Fruit fly (Drosophila melanogaster) whole organism, embryonic: ENCODE results near the gene Rab9Db.

Source experiments
- CG10543 ChIP-seq: fragments of 200-800 bp; sonication (Bioruptor generic); optimal IDR thresholded peaks from 3 replicates; lab custom pipeline; 2017; ENCODE audit warnings: missing biosample characterization, mild to moderate bottlenecking, missing genetic modification characterization, moderate library complexity
- CG10565 ChIP-seq: fragments of 200-800 bp; sonication (Bioruptor generic); optimal IDR thresholded peaks from 3 replicates; lab custom pipeline; 2016; ENCODE audit warnings: missing biosample characterization, mild to moderate bottlenecking, missing genetic modification characterization
- CG10654 ChIP-seq: fragments of 200-800 bp; sonication (Bioruptor generic); optimal IDR thresholded peaks from 2 replicates; lab custom pipeline; 2016; ENCODE audit warnings: missing biosample characterization, missing genetic modification characterization
- CG11093 ChIP-seq: fragments of 200-800 bp; sonication (Bioruptor generic); IDR thresholded peaks from 3 replicates; pipeline ENCODE4 v1.3.6; 2022; ENCODE audit warnings: missing biosample characterization, missing genetic modification characterization
- CG11247 ChIP-seq: fragments of 200-800 bp; sonication (Bioruptor generic); IDR thresholded peaks from 2 replicates; pipeline ENCODE4 v1.3.6; 2022; ENCODE audit warnings: missing biosample characterization, missing genetic modification characterization
- CG12104 ChIP-seq: fragments of 200-800 bp; sonication (Bioruptor generic); optimal IDR thresholded peaks from 3 replicates; lab custom pipeline; 2016; ENCODE audit warnings: missing biosample characterization, missing genetic modification characterization
- CG12236 ChIP-seq: fragments of 200-800 bp; sonication (Bioruptor generic); optimal IDR thresholded peaks from 2 replicates; lab custom pipeline; 2016; ENCODE audit warnings: missing biosample characterization, missing genetic modification characterization
- CG13624 ChIP-seq: fragments of 200-800 bp; sonication (Bioruptor generic); optimal IDR thresholded peaks from 2 replicates; lab custom pipeline; 2016; ENCODE audit warnings: missing biosample characterization, missing genetic modification characterization
- CG14710 ChIP-seq: fragments of 200-800 bp; sonication (Bioruptor generic); optimal IDR thresholded peaks from 3 replicates; lab custom pipeline; 2019; ENCODE audit warnings: missing biosample characterization, mild to moderate bottlenecking, missing genetic modification characterization, moderate library complexity
- CG15011 ChIP-seq: fragments of 200-800 bp; sonication (Bioruptor generic); optimal IDR thresholded peaks from 3 replicates; lab custom pipeline; 2018; ENCODE audit warnings: missing biosample characterization, mild to moderate bottlenecking, missing genetic modification characterization
- CG1529 ChIP-seq: fragments of 200-800 bp; sonication (Bioruptor generic); optimal IDR thresholded peaks from 3 replicates; lab custom pipeline; 2018; ENCODE audit warnings: missing biosample characterization, missing genetic modification characterization
- CG17359 ChIP-seq: fragments of 200-800 bp; sonication (Bioruptor generic); optimal IDR thresholded peaks from 3 replicates; lab custom pipeline; 2018; ENCODE audit warnings: missing biosample characterization, mild to moderate bottlenecking, missing genetic modification characterization, moderate library complexity
- CG17829 ChIP-seq: fragments of 200-800 bp; optimal IDR thresholded peaks from 2 replicates; lab custom pipeline; 2019; ENCODE audit warnings: missing biosample characterization, mild to moderate bottlenecking, missing genetic modification characterization, moderate library complexity
- CG1792 ChIP-seq: fragments of 200-800 bp; sonication (Bioruptor generic); optimal IDR thresholded peaks from 2 replicates; lab custom pipeline; 2016; ENCODE audit warnings: missing biosample characterization, missing genetic modification characterization
- CG31365 ChIP-seq: fragments of 200-800 bp; sonication (Bioruptor generic); optimal IDR thresholded peaks from 2 replicates; lab custom pipeline; 2018; ENCODE audit warnings: missing biosample characterization, mild to moderate bottlenecking, missing genetic modification characterization
- CG34376 ChIP-seq: fragments of 200-800 bp; sonication (Bioruptor generic); optimal IDR thresholded peaks from 2 replicates; lab custom pipeline; 2018; ENCODE audit warnings: missing biosample characterization, mild to moderate bottlenecking, missing genetic modification characterization
- CG42726 ChIP-seq: fragments of 200-800 bp; sonication (Bioruptor generic); IDR thresholded peaks from 2 replicates; pipeline ENCODE4 v1.3.6; 2022; ENCODE audit warnings: missing biosample characterization, missing genetic modification characterization; ENCODE audit not compliant: partially characterized antibody
- CG4328 ChIP-seq: fragments of 200-800 bp; sonication (Bioruptor generic); optimal IDR thresholded peaks from 3 replicates; lab custom pipeline; 2017; ENCODE audit warnings: missing biosample characterization, missing genetic modification reagents, missing genetic modification characterization
- CG4730 ChIP-seq: fragments of 200-800 bp; sonication (Bioruptor generic); IDR thresholded peaks from 2 replicates; pipeline ENCODE4 v1.3.6; 2022; ENCODE audit warnings: missing biosample characterization, missing genetic modification characterization
- CG5180 ChIP-seq: fragments of 200-800 bp; sonication (Bioruptor generic); optimal IDR thresholded peaks from 3 replicates; lab custom pipeline; 2017; ENCODE audit warnings: missing biosample characterization, missing genetic modification characterization, mild to moderate bottlenecking, moderate library complexity, missing genetic modification reagents
- CG6254 ChIP-seq: fragments of 200-800 bp; sonication (Bioruptor generic); optimal IDR thresholded peaks from 3 replicates; lab custom pipeline; 2017; ENCODE audit warnings: mild to moderate bottlenecking, missing biosample characterization, missing genetic modification reagents, missing genetic modification characterization
- CG7556 ChIP-seq: fragments of 200-800 bp; sonication (Bioruptor generic); optimal IDR thresholded peaks from 2 replicates; lab custom pipeline; 2017; ENCODE audit warnings: missing biosample characterization, mild to moderate bottlenecking, missing genetic modification characterization
- CG8359 ChIP-seq: fragments of 200-800 bp; sonication (Bioruptor generic); optimal IDR thresholded peaks from 2 replicates; lab custom pipeline; 2017; ENCODE audit warnings: missing biosample characterization, mild to moderate bottlenecking, missing genetic modification characterization, borderline replicate concordance
- CG8924 ChIP-seq: fragments of 200-800 bp; optimal IDR thresholded peaks from 3 replicates; lab custom pipeline; 2019; ENCODE audit warnings: missing biosample characterization, mild to moderate bottlenecking, missing genetic modification characterization, moderate library complexity
- CG9876 ChIP-seq: fragments of 200-800 bp; sonication (Bioruptor generic); optimal IDR thresholded peaks from 2 replicates; lab custom pipeline; 2016; ENCODE audit warnings: missing biosample characterization, missing genetic modification characterization
- HLH54F ChIP-seq: fragments of 200-800 bp; sonication (Bioruptor generic); optimal IDR thresholded peaks from 3 replicates; lab custom pipeline; 2016; ENCODE audit warnings: missing biosample characterization, missing genetic modification characterization
- HLHmδ ChIP-seq: fragments of 200-800 bp; sonication (Bioruptor generic); optimal IDR thresholded peaks from 2 replicates; lab custom pipeline; 2018; ENCODE audit warnings: missing biosample characterization, mild to moderate bottlenecking, missing genetic modification characterization, moderate library complexity
- Hr39 ChIP-seq: fragments of >200 bp; optimal IDR thresholded peaks from 2 replicates; lab custom pipeline; 2017
- Hr51 ChIP-seq, 2 experiments: fragments of 200-800 bp; sonication (Bioruptor generic); optimal IDR thresholded peaks; 2 replicates in 1 of 2; 3 replicates in 1 of 2; lab custom pipeline; 2016 to 2018; ENCODE audit warnings: missing biosample characterization in 2 of 2, missing genetic modification characterization in 2 of 2, mild to moderate bottlenecking in 1 of 2, moderate library complexity in 1 of 2
- Lim3 ChIP-seq: fragments of 200-800 bp; sonication (Bioruptor generic); IDR thresholded peaks from 2 replicates; pipeline ENCODE4 v1.3.6; 2022; ENCODE audit warnings: missing biosample characterization, missing genetic modification characterization
- MTF-1 ChIP-seq: fragments of 200-800 bp; sonication (Bioruptor generic); optimal IDR thresholded peaks from 2 replicates; lab custom pipeline; 2018; ENCODE audit warnings: missing biosample characterization, mild to moderate bottlenecking, missing genetic modification characterization, borderline replicate concordance
- Meics ChIP-seq: fragments of 200-800 bp; sonication (Bioruptor generic); optimal IDR thresholded peaks from 2 replicates; lab custom pipeline; 2017; ENCODE audit warnings: missing biosample characterization, mild to moderate bottlenecking, missing genetic modification characterization
- Mes4 ChIP-seq: fragments of 200-800 bp; sonication (Bioruptor generic); optimal IDR thresholded peaks from 2 replicates; lab custom pipeline; 2016; ENCODE audit warnings: missing biosample characterization, missing genetic modification characterization
- Oli ChIP-seq: fragments of 200-800 bp; sonication (Bioruptor generic); optimal IDR thresholded peaks from 2 replicates; lab custom pipeline; 2018; ENCODE audit warnings: missing biosample characterization, mild to moderate bottlenecking, missing genetic modification characterization, moderate library complexity
- Poxn ChIP-seq: fragments of 200-800 bp; sonication (Bioruptor generic); IDR thresholded peaks from 2 replicates; pipeline ENCODE4 v1.3.6; 2022; ENCODE audit warnings: missing biosample characterization, missing genetic modification characterization
- Ravus ChIP-seq: fragments of 200-800 bp; sonication (Bioruptor generic); IDR thresholded peaks from 2 replicates; pipeline ENCODE4 v1.3.6; 2022; ENCODE audit warnings: missing biosample characterization, missing genetic modification characterization
- Six4 ChIP-seq: fragments of 200-800 bp; sonication (Bioruptor generic); optimal IDR thresholded peaks from 2 replicates; lab custom pipeline; 2016; ENCODE audit warnings: missing biosample characterization, missing genetic modification characterization
- Sry-δ ChIP-seq: fragments of 200-800 bp; sonication (Bioruptor generic); optimal IDR thresholded peaks from 2 replicates; lab custom pipeline; 2016; ENCODE audit warnings: missing biosample characterization, missing genetic modification characterization
- TFAM ChIP-seq: fragments of 200-800 bp; sonication (Bioruptor generic); optimal IDR thresholded peaks from 2 replicates; lab custom pipeline; 2017; ENCODE audit warnings: missing biosample characterization, missing genetic modification characterization, inconsistent platforms
- aop ChIP-seq: fragments of 200-800 bp; sonication (Bioruptor generic); IDR thresholded peaks from 2 replicates; pipeline ENCODE4 v1.3.6; 2022; ENCODE audit warnings: missing biosample characterization, missing genetic modification characterization
- ara ChIP-seq: fragments of 200-800 bp; sonication (Bioruptor generic); IDR thresholded peaks from 2 replicates; pipeline ENCODE4 v1.3.6; 2022; ENCODE audit warnings: missing biosample characterization, missing genetic modification characterization
- dpn ChIP-seq, 2 experiments: fragments of 200-800 bp; sonication (Bioruptor generic); optimal IDR thresholded peaks; 3 replicates each; lab custom pipeline; 2016; ENCODE audit warnings: missing biosample characterization in 2 of 2, missing genetic modification characterization in 2 of 2
- fd3F ChIP-seq: fragments of 200-800 bp; sonication (Bioruptor generic); optimal IDR thresholded peaks from 2 replicates; lab custom pipeline; 2018; ENCODE audit warnings: missing biosample characterization, mild to moderate bottlenecking, missing genetic modification characterization, moderate library complexity
- org-1 ChIP-seq: fragments of 200-800 bp; sonication (Bioruptor generic); optimal IDR thresholded peaks from 2 replicates; lab custom pipeline; 2017; ENCODE audit warnings: missing biosample characterization, missing genetic modification characterization
- salm ChIP-seq: fragments of 200-800 bp; sonication (Bioruptor generic); optimal IDR thresholded peaks from 2 replicates; lab custom pipeline; 2018; ENCODE audit warnings: missing biosample characterization, mild to moderate bottlenecking, missing genetic modification characterization
- sisA ChIP-seq: fragments of 200-800 bp; sonication (Bioruptor generic); IDR thresholded peaks from 2 replicates; pipeline ENCODE4 v1.3.6; 2022; ENCODE audit warnings: missing biosample characterization, missing genetic modification characterization
- stwl ChIP-seq: fragments of 200-800 bp; sonication (Bioruptor generic); optimal IDR thresholded peaks from 3 replicates; lab custom pipeline; 2018; ENCODE audit warnings: missing biosample characterization, mild to moderate bottlenecking, missing genetic modification characterization, moderate library complexity
- ttk ChIP-seq: fragments of 200-800 bp; sonication (Bioruptor generic); IDR thresholded peaks from 2 replicates; pipeline ENCODE4 v2.1.2; 2022; ENCODE audit warnings: missing biosample characterization, missing genetic modification characterization

The Rab9Db gene

dm6 chrX:10620144-10621005 is 2.6 kb downstream of the Rab9Db start, which contains the start of gene CG43347 (continued):
- TF ChIP-seq CG1529 (GFP tag; lab: Kevin White, UChicago), result peak; percentile 54
- TF ChIP-seq CG9876, result no peak
- no peak for TF ChIP-seq TFAM (GFP tag; lab: Kevin White, UChicago)
- peak; percentile 13; the same call in 1 of the 2 replicates for TF ChIP-seq CG11247 (GFP tag; lab: Robert Waterston, UW)
- no peak for TF ChIP-seq Lim3 (GFP tag; lab: Robert Waterston, UW)
- peak; percentile 82 for TF ChIP-seq CG34376
- no peak for TF ChIP-seq HLHmδ (GFP tag; lab: Kevin White, UChicago)
- TF ChIP-seq MTF-1 (GFP tag; lab: Kevin White, UChicago), result no peak
- TF ChIP-seq org-1, result peak; percentile 69
- TF ChIP-seq ara (GFP tag; lab: Robert Waterston, UW), result peak; percentile 55; the same call in 1 of the 2 replicates
- TF ChIP-seq sisA (GFP tag; lab: Robert Waterston, UW), result peak; percentile 56
- peak; percentile 16 for TF ChIP-seq Six4 (GFP tag; lab: Kevin White, UChicago)
- peak; percentile 72 for TF ChIP-seq CG17359 (tag; lab: Kevin White, UChicago)
- TF ChIP-seq dpn (GFP tag; optimal IDR thresholded peaks at IDR 0.05; lab: Kevin White, UChicago), result peak; percentile 22 to 29
- peak; percentile 13 for TF ChIP-seq CG6254
- TF ChIP-seq Meics (GFP tag; lab: Kevin White, UChicago), result peak; percentile 85
- no peak for TF ChIP-seq CG13624 (GFP tag; lab: Kevin White, UChicago)
- peak; percentile 78 for TF ChIP-seq CG10543
- no peak for TF ChIP-seq Ravus (GFP tag; lab: Robert Waterston, UW)
- peak in 1 of 2 experiments; percentile 81 for TF ChIP-seq Hr51 (GFP tag; optimal IDR thresholded peaks at IDR 0.05; lab: Kevin White, UChicago)
- TF ChIP-seq CG11093 (GFP tag; lab: Robert Waterston, UW), result 0 out of 3 replicates have a peak, but pooled peaks have one; percentile 27
- TF ChIP-seq CG15011 (GFP tag; lab: Kevin White, UChicago), result peak; percentile 54
- peak; percentile 74 for TF ChIP-seq CG8924 (tag; lab: Kevin White, UChicago)
- no peak for TF ChIP-seq CG12236 (GFP tag; lab: Kevin White, UChicago)
- no peak for TF ChIP-seq CG1792 (GFP tag; lab: Kevin White, UChicago)
- peak; percentile 31 for TF ChIP-seq HLH54F
- peak; percentile 55 for TF ChIP-seq CG5180 (GFP tag; lab: Kevin White, UChicago)
- no peak for TF ChIP-seq Poxn (GFP tag; lab: Robert Waterston, UW)
- TF ChIP-seq CG4328 (GFP tag; lab: Kevin White, UChicago), result peak; percentile 61
- TF ChIP-seq CG10565 (GFP tag; lab: Kevin White, UChicago), result no peak
- no peak for TF ChIP-seq CG4730
- no peak for TF ChIP-seq Sry-δ (GFP tag; lab: Kevin White, UChicago)
- peak; percentile 88 for TF ChIP-seq CG7556 (GFP tag; lab: Kevin White, UChicago)
- TF ChIP-seq fd3F (GFP tag; lab: Kevin White, UChicago), result peak; percentile 52
- TF ChIP-seq salm (tag; lab: Kevin White, UChicago), result peak; percentile 29
- TF ChIP-seq stwl (tag; lab: Kevin White, UChicago), result no peak
- TF ChIP-seq Mes4 (GFP tag; lab: Kevin White, UChicago), result no peak
- TF ChIP-seq CG17829 (tag; lab: Kevin White, UChicago), result peak; percentile 54
- no peak for TF ChIP-seq CG8359 (GFP tag; lab: Kevin White, UChicago)
- TF ChIP-seq aop (GFP tag; lab: Robert Waterston, UW), result no peak
- peak; percentile 75 for TF ChIP-seq Oli
- no peak for TF ChIP-seq Hr39 (lab: Kevin White, UChicago)
- TF ChIP-seq CG31365 (tag; lab: Kevin White, UChicago), result peak; percentile 22
- peak; percentile 40; the same call in 1 of the 2 replicates for TF ChIP-seq ttk
- peak; percentile 44 for TF ChIP-seq CG10654 (GFP tag; lab: Kevin White, UChicago)
- peak; percentile 43 for TF ChIP-seq CG14710 (tag; lab: Kevin White, UChicago)
- TF ChIP-seq CG42726 (GFP tag; lab: Robert Waterston, UW), result no peak
- peak; percentile 32 for TF ChIP-seq CG12104
